Worm (Caenorhabditis elegans): ENCODE data around the gene T28F3.9.

DNA sequence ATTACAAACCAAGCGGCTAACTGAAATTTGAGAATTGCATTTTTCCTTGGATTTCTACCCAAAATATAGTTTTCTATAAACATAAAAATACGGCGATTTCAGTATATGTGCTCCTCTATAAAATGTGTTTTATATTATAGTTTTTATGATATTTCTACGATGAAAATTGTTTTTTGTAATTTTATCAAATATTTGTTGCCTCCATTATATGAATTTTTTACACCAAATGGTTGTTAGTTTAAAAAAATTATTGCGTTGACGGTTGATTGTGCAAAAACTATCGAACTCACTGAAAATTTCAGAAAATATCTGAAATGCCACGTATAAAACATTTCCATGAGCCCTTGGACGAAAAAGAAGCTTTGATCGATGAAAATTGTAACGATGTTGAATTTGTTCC, at the start of gene T28F3.9:
- TF ChIP-seq lin-15B (tag; optimal IDR thresholded peaks at IDR 0.05) (no peak), aly-2 (tag; optimal IDR thresholded peaks at IDR 0.05) (no peak), lsy-12 (tag; optimal IDR thresholded peaks at IDR 0.05) (no peak), pha-4 (tag; optimal IDR thresholded peaks at IDR 0.05) (no peak), nhr-25 (tag; optimal IDR thresholded peaks at IDR 0.05) (no peak), ZK546.5 (tag; optimal IDR thresholded peaks at IDR 0.05) (no peak), snpc-4 (tag; optimal IDR thresholded peaks at IDR 0.05) (no peak), nhr-67 (tag; optimal IDR thresholded peaks at IDR 0.05) (no peak)
